Worm (Caenorhabditis elegans): ENCODE measurements around the gene C44B9.3.

Gene C44B9.3

DNA sequence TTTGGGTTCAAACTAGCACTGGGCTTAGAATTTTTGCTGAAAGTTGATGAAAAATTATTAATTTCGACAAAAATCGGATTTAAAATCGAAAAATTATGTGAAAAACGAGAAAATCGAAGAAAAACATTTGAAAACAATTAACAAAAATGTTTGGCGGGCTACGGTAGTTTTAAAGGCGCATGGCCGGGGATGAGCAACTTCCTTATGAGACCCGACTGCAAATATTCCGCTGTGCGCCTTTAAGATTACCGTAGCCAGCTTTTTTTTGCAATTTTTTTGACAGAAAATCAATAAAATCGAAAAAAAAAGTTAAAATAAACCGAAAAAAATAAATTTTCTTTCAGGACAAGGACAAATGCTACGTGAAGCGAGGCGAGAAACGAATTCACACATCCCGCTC, 2.4 kb downstream of the C44B9.3 start (continued):
- TF ChIP-seq ztf-28 (GFP tag; IDR thresholded peaks at IDR 0.05), result 0 out of 2 replicates have a peak, but pooled peaks have one; percentile 48
- TF ChIP-seq rpc-1 (optimal IDR thresholded peaks at IDR 0.05), result no peak
- no peak for TF ChIP-seq rpc-1 (tag; optimal IDR thresholded peaks at IDR 0.05)
- peak; percentile 28 for TF ChIP-seq ztf-18 (tag; optimal IDR thresholded peaks at IDR 0.05)
- peak; percentile 69 for TF ChIP-seq snpc-3.4 (tag; optimal IDR thresholded peaks at IDR 0.05)
- no peak for TF ChIP-seq aptf-3 (GFP tag; IDR thresholded peaks at IDR 0.05)
- TF ChIP-seq lin-35 (GFP tag; optimal IDR thresholded peaks at IDR 0.05), result no peak
- peak; percentile 81 for TF ChIP-seq lin-54 (GFP tag; optimal IDR thresholded peaks at IDR 0.05)
- TF ChIP-seq ztf-3 (GFP tag; optimal IDR thresholded peaks at IDR 0.05), result no peak
- TF ChIP-seq snpc-1.3 (tag; optimal IDR thresholded peaks at IDR 0.05; ENCODE audit: insufficient read depth), result peak; percentile 65

DNA sequence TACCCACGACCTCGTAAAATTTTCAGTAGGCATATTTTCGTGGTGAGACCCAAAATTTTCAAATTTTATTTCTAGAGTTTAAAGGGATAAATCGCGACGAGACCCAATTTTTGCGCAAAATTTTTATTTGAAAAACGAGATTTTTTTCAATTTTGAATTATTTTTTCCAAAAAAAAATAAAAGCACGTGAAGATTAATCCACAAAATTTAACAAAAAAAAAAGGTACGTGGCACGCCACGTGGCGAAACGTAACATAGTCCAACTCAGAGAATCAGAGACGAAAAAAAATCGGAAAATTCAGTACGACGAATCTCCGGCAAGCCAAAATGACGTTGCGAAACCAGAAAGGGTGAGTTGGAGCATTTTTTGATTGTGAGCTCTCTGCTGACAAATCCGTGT, 4.9 kb downstream of the C44B9.3 start, which contains the start of gene C44B9.2:
Gene C44B9.2 (plus strand): TSS at position 301 of the 400 bp plus-strand sequence.
- TF ChIP-seq ztf-26 (tag; optimal IDR thresholded peaks at IDR 0.05) (no peak), lin-54 (GFP tag; optimal IDR thresholded peaks at IDR 0.05) (no peak), aptf-3 (GFP tag; IDR thresholded peaks at IDR 0.05) (no peak), ekl-4 (GFP tag; IDR thresholded peaks at IDR 0.05) (no peak)

DNA sequence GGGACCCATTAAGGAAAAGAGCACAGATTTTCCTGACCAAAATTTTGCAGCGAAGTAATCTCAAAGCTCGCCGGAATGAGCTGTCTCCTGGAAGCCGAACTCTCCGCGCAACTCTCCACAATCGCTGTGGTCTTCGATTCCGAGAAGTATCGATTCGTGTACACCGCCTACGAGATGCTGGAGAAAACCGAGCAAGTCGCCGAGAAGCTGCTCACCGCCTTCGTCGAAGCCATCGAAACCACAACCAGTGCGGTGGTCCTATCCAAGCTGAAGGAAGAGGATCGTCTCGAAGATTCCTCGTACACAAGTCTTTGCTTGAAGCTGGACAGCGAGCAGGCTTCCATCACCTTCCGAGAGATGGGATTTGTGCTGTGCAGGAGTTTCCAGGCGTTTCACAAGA, 9.2 kb downstream of the C44B9.3 start:
- no peak for TF ChIP-seq pbrm-1 (GFP tag; IDR thresholded peaks at IDR 0.05)
- peak; percentile 52 for TF ChIP-seq zfh-2 (GFP tag; conservative IDR thresholded peaks at IDR 0.05)

DNA sequence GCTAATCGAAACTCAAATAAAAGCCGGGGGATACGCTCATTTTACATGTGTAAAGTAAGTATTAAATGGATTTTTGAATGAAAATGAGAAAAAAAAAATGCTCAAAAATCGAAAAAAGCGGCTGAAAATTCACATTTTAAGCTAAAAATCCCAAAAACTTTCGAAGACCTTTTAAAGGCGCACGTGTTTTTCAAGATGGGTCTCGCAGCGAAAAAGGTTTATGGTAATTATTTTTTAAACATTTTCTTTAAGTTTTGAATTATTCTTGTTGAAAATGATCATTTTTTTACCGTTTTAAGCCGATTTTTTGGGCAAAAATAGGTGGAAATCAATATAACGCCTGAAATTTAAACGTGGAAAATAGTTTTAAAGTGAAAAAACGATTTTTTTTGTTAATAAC, 9.8 kb downstream of the C44B9.3 start:
- no peak for TF ChIP-seq aptf-3 (GFP tag; IDR thresholded peaks at IDR 0.05)
- TF ChIP-seq xnd-1 (tag; optimal IDR thresholded peaks at IDR 0.05), result peak; percentile 47
- no peak for TF ChIP-seq lsy-27 (tag; optimal IDR thresholded peaks at IDR 0.05; ENCODE audit: borderline replicate concordance, insufficient read depth)
- TF ChIP-seq madf-6 (GFP tag; IDR thresholded peaks at IDR 0.05), result peak; percentile 60; the same call in 1 of the 2 replicates
- peak; percentile 81 for TF ChIP-seq F33H1.4 (GFP tag; IDR thresholded peaks at IDR 0.05)
- TF ChIP-seq lin-54 (GFP tag; optimal IDR thresholded peaks at IDR 0.05), result peak; percentile 8
- TF ChIP-seq lsl-1 (GFP tag; optimal IDR thresholded peaks at IDR 0.05), result peak; percentile 76

DNA sequence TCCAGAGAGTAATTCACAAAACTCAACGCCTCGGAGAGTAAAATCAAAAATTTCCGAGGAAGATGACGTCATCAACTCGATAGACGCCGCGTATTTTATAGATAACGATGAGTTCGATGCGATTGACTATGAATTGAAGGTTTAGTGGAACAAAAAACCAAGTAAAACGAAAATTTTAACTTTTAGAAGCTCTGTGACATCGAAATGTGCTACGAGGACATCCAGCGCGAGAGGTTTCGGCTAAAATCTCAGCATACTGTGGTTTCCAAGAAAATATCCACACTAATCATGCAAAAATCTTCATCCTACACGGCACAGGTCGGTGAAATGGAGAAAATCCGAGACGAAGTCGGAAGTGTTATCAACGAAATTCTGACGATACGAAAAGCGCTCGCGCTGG, 10.4 kb downstream of the C44B9.3 start:
- TF ChIP-seq lin-26 (GFP tag; IDR thresholded peaks at IDR 0.05), result no peak
- TF ChIP-seq ceh-58 (GFP tag; IDR thresholded peaks at IDR 0.05), result no peak
- no peak for TF ChIP-seq ceh-100 (GFP tag; IDR thresholded peaks at IDR 0.05)

DNA sequence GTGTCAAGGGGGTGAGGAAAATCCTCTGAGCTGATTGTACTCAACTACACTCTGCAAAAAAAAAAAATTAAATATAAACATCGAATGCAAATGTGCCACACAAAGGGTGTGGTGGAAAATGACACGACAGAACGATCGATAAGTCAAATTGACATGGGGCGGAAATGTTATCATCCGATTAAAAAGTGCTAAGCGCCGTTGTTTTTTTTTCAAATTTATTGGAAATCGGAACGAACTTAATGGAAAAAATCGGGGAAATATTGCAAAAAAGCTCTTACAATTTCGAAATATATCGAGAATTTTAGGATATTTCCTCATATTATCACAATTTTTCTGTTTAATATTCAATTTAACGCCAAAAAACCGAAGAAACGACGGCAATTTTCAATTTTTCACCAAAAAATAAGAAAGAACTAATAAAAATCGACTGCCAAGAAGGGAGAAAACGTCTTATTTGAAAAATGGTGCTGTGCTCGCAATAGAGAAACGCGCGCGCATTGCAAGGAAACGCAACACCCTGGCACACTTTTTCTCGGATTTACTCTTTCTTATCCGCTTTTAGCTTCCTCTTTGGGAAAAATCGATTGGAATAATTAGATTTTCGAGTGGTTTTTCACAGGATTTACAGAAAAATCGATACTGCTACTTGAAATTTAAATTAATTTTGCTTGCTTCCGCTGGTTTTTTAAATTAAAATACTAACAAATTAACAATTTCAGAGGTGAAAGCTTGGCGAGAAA, 11.2 kb downstream of the C44B9.3 start, which contains the start of the genes cey-4 and vps-50:
Gene cey-4 (minus strand): TSS at position 51 of the 740 bp plus-strand sequence.
Gene vps-50 (plus strand): TSS at position 541 of the 740 bp plus-strand sequence.
- TF ChIP-seq let-607 (tag; optimal IDR thresholded peaks at IDR 0.05) (peak; percentile 44 to 71), C06A6.2 (GFP tag; conservative IDR thresholded peaks at IDR 0.05) (no peak), zfh-2 (GFP tag; conservative IDR thresholded peaks at IDR 0.05) (no peak), attf-6 (GFP tag; IDR thresholded peaks at IDR 0.05) (no peak), tbx-9 (tag; optimal IDR thresholded peaks at IDR 0.05; ENCODE audit: borderline replicate concordance) (no peak), madf-10 (tag; optimal IDR thresholded peaks at IDR 0.05) (no peak), B0035.1 (tag; optimal IDR thresholded peaks at IDR 0.05) (no peak), cebp-1 (GFP tag; IDR thresholded peaks at IDR 0.05) (no peak), cebp-1 (tag; optimal IDR thresholded peaks at IDR 0.05) (peak; percentile 3), attf-5 (GFP tag; optimal IDR thresholded peaks at IDR 0.05) (peak; percentile 19), snpc-1.1 (tag; optimal IDR thresholded peaks at IDR 0.05; ENCODE audit: insufficient read depth) (no peak), nhr-80 (tag; optimal IDR thresholded peaks at IDR 0.05) (peak; percentile 8), bed-1 (GFP tag; IDR thresholded peaks at IDR 0.05) (no peak)

Measured in whole organism, young adult.